Fruit fly (Drosophila melanogaster): ENCODE data around the gene CG10405.

CG10405 gene

DNA sequence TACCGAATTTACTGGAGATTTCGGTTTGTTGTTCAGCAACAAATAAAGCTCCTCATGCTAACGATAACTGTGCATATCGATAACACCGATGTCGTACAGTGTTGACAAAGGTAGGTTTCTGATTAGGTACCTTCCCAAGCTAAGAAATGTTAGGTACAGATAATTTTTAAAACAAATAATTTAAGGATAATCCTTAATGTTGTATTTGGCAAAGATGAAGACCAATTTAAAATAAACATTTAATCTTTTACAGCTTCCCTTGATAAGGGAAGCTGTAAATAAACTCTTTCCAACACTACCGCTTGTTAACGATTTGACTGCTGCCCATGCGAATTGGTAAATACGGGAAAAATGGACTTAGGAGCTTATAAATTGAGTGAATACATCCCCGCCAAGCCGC, 11.4 kb upstream of the CG10405 start, which contains the start of the genes Ttc1 and CG14882 (continued):
- TF ChIP-seq B-H2 (GFP tag; optimal IDR thresholded peaks at IDR 0.05) = peak; percentile 62
- TF ChIP-seq CG5953 (GFP tag; IDR thresholded peaks at IDR 0.05) = peak; percentile 81
- TF ChIP-seq CG17186 (GFP tag; optimal IDR thresholded peaks at IDR 0.05) = no peak
- peak; percentile 91 for TF ChIP-seq Ptx1 (GFP tag; IDR thresholded peaks at IDR 0.05)
- TF ChIP-seq CG30020 (tag; optimal IDR thresholded peaks at IDR 0.05) = peak; percentile 52
- TF ChIP-seq danr (GFP tag; IDR thresholded peaks at IDR 0.05) = no peak; the same call in 1 of the 2 replicates
- no peak for TF ChIP-seq sd (tag; optimal IDR thresholded peaks at IDR 0.05)
- TF ChIP-seq trem (tag; optimal IDR thresholded peaks at IDR 0.05) = peak; percentile 40
- peak; percentile 73 for TF ChIP-seq Dek (tag; optimal IDR thresholded peaks at IDR 0.05)
- TF ChIP-seq CG8944 (GFP tag; optimal IDR thresholded peaks at IDR 0.05) = peak; percentile 65
- TF ChIP-seq HLHmδ (GFP tag; optimal IDR thresholded peaks at IDR 0.05) = no peak
- 0 out of 3 replicates have a peak, but pooled peaks have one; percentile 33 for TF ChIP-seq CG7963 (GFP tag; IDR thresholded peaks at IDR 0.05; ENCODE audit: partially characterized antibody)
- no peak for TF ChIP-seq CG11504 (tag; optimal IDR thresholded peaks at IDR 0.05)
- no peak for TF ChIP-seq oc (tag; optimal IDR thresholded peaks at IDR 0.05)
- peak; percentile 66 for TF ChIP-seq croc (GFP tag; conservative IDR thresholded peaks at IDR 0.05)
- peak; percentile 49 for TF ChIP-seq Sry-δ (GFP tag; optimal IDR thresholded peaks at IDR 0.05)
- peak; percentile 36 for TF ChIP-seq NK7.1 (GFP tag; optimal IDR thresholded peaks at IDR 0.05)
- no peak; the same call in 1 of the 2 replicates for TF ChIP-seq GATAe (GFP tag; conservative IDR thresholded peaks at IDR 0.05)
- TF ChIP-seq caup (GFP tag; optimal IDR thresholded peaks at IDR 0.05; ENCODE audit: severe bottlenecking) = peak; percentile 83
- TF ChIP-seq sna (GFP tag; IDR thresholded peaks at IDR 0.05; ENCODE audit: partially characterized antibody) = peak; percentile 57
- peak; percentile 69 for TF ChIP-seq Optix (GFP tag; IDR thresholded peaks at IDR 0.05)
- no peak for TF ChIP-seq sc (optimal IDR thresholded peaks at IDR 0.05)
- peak; percentile 61 for TF ChIP-seq sc (GFP tag; optimal IDR thresholded peaks at IDR 0.05)
- TF ChIP-seq sima (GFP tag; optimal IDR thresholded peaks at IDR 0.05) = peak; percentile 32
- TF ChIP-seq al (GFP tag; IDR thresholded peaks at IDR 0.05) = peak; percentile 59
- TF ChIP-seq Ravus (GFP tag; IDR thresholded peaks at IDR 0.05) = peak; percentile 35; the same call in 1 of the 2 replicates
- TF ChIP-seq CG8290 (GFP tag; optimal IDR thresholded peaks at IDR 0.05) = peak; percentile 82
- TF ChIP-seq CG8290 (tag; optimal IDR thresholded peaks at IDR 0.05) = peak in 1 of 2 experiments; percentile 78
- peak; percentile 56; the same call in 2 of the 3 replicates for TF ChIP-seq HLH4C (GFP tag; IDR thresholded peaks at IDR 0.05; ENCODE audit: partially characterized antibody)

dm6 chr3R:16446836-16447235, 7.5 kb upstream of the CG10405 start:
- TF ChIP-seq CG6254 (GFP tag; optimal IDR thresholded peaks at IDR 0.05) (no peak), HLH3B (GFP tag; IDR thresholded peaks at IDR 0.05) (no peak), CG14667 (GFP tag; IDR thresholded peaks at IDR 0.05) (no peak), Vsx1 (GFP tag; optimal IDR thresholded peaks at IDR 0.05) (peak; percentile 93), bbx (GFP tag; IDR thresholded peaks at IDR 0.05; ENCODE audit: partially characterized antibody) (no peak), CG5180 (GFP tag; optimal IDR thresholded peaks at IDR 0.05) (no peak), Xrp1 (GFP tag; IDR thresholded peaks at IDR 0.05) (no peak), kay (GFP tag; optimal IDR thresholded peaks at IDR 0.05) (no peak), scrt (GFP tag; optimal IDR thresholded peaks at IDR 0.05) (no peak), mld (GFP tag; IDR thresholded peaks at IDR 0.05; ENCODE audit: partially characterized antibody) (no peak), CG2875 (GFP tag; optimal IDR thresholded peaks at IDR 0.05) (no peak), CG14014 (GFP tag; IDR thresholded peaks at IDR 0.05) (no peak), zfh2 (GFP tag; optimal IDR thresholded peaks at IDR 0.05) (no peak), Hmx (GFP tag; optimal IDR thresholded peaks at IDR 0.05) (no peak), YL-1 (GFP tag; optimal IDR thresholded peaks at IDR 0.05) (no peak), caup (GFP tag; optimal IDR thresholded peaks at IDR 0.05; ENCODE audit: severe bottlenecking) (no peak), insv (GFP tag; optimal IDR thresholded peaks at IDR 0.05) (no peak), Atf6 (GFP tag; IDR thresholded peaks at IDR 0.05) (no peak), eyg (GFP tag; optimal IDR thresholded peaks at IDR 0.05) (no peak), grn (GFP tag; optimal IDR thresholded peaks at IDR 0.05) (peak; percentile 55), CG8924 (tag; optimal IDR thresholded peaks at IDR 0.05) (no peak), Bgb (GFP tag; IDR thresholded peaks at IDR 0.05; ENCODE audit: partially characterized antibody) (no peak), crol (GFP tag; IDR thresholded peaks at IDR 0.05) (peak; percentile 60; the same call in 1 of the 2 replicates), bigmax (GFP tag; optimal IDR thresholded peaks at IDR 0.05) (no peak)
